Fruit fly (Drosophila melanogaster) whole organism, embryonic: ENCODE data around the gene CG31064.

Source experiments
- CG10366 ChIP-seq: fragments of 200-800 bp; sonication (Bioruptor generic); IDR thresholded peaks from 2 replicates; pipeline ENCODE4 v1.3.6; 2022; ENCODE audit warnings: missing biosample characterization, missing genetic modification characterization
- CG11093 ChIP-seq: fragments of 200-800 bp; sonication (Bioruptor generic); IDR thresholded peaks from 3 replicates; pipeline ENCODE4 v1.3.6; 2022; ENCODE audit warnings: missing biosample characterization, missing genetic modification characterization
- CG13123 ChIP-seq: fragments of 200-800 bp; sonication (Bioruptor generic); optimal IDR thresholded peaks from 2 replicates; lab custom pipeline; 2016; ENCODE audit warnings: missing biosample characterization, missing genetic modification characterization
- CG15011 ChIP-seq: fragments of 200-800 bp; sonication (Bioruptor generic); optimal IDR thresholded peaks from 3 replicates; lab custom pipeline; 2018; ENCODE audit warnings: missing biosample characterization, mild to moderate bottlenecking, missing genetic modification characterization
- CG17912 ChIP-seq: fragments of 200-800 bp; sonication (Bioruptor generic); optimal IDR thresholded peaks from 2 replicates; lab custom pipeline; 2018; ENCODE audit warnings: missing biosample characterization, mild to moderate bottlenecking, missing genetic modification characterization
- CG2129 ChIP-seq: fragments of 200-800 bp; sonication (Bioruptor generic); IDR thresholded peaks from 2 replicates; pipeline ENCODE4 v1.3.6; 2022; ENCODE audit warnings: missing biosample characterization, missing genetic modification characterization; ENCODE audit not compliant: partially characterized antibody
- CG32772 ChIP-seq: fragments of 200-800 bp; sonication (Bioruptor generic); IDR thresholded peaks from 2 replicates; pipeline ENCODE4 v1.3.6; 2022; ENCODE audit warnings: missing biosample characterization, missing genetic modification characterization
- CG3407 ChIP-seq: fragments of 200-800 bp; sonication (Bioruptor generic); optimal IDR thresholded peaks from 2 replicates; lab custom pipeline; 2018; ENCODE audit warnings: missing biosample characterization, mild to moderate bottlenecking, missing genetic modification characterization
- CG3995 ChIP-seq: fragments of 200-800 bp; sonication (Bioruptor generic); optimal IDR thresholded peaks from 3 replicates; lab custom pipeline; 2016; ENCODE audit warnings: missing biosample characterization, missing genetic modification characterization
- CG6254 ChIP-seq: fragments of 200-800 bp; sonication (Bioruptor generic); optimal IDR thresholded peaks from 3 replicates; lab custom pipeline; 2017; ENCODE audit warnings: mild to moderate bottlenecking, missing biosample characterization, missing genetic modification reagents, missing genetic modification characterization
- CG6689 ChIP-seq: fragments of 200-800 bp; sonication (Bioruptor generic); IDR thresholded peaks from 2 replicates; pipeline ENCODE4 v1.3.6; 2022; ENCODE audit warnings: missing biosample characterization, missing genetic modification characterization
- CG6854 ChIP-seq: fragments of 200-800 bp; sonication (Bioruptor generic); optimal IDR thresholded peaks from 3 replicates; lab custom pipeline; 2017; ENCODE audit warnings: missing biosample characterization, mild to moderate bottlenecking, missing genetic modification characterization
- CG9437 ChIP-seq: fragments of 200-800 bp; sonication (Bioruptor generic); optimal IDR thresholded peaks from 2 replicates; lab custom pipeline; 2018; ENCODE audit warnings: missing biosample characterization, mild to moderate bottlenecking, missing genetic modification characterization
- D ChIP-seq, 2 experiments: fragments of 200-800 bp in 1 of 2; fragments of >200 bp in 1 of 2; sonication (Bioruptor generic) in 1 of 2; optimal IDR thresholded peaks; 2 replicates in 1 of 2; 3 replicates in 1 of 2; lab custom pipeline; 2017; ENCODE audit warnings: mild to moderate bottlenecking in 1 of 2, missing biosample characterization in 1 of 2, missing genetic modification characterization in 1 of 2, missing genetic modification reagents in 1 of 2
- HLH54F ChIP-seq: fragments of 200-800 bp; sonication (Bioruptor generic); optimal IDR thresholded peaks from 3 replicates; lab custom pipeline; 2016; ENCODE audit warnings: missing biosample characterization, missing genetic modification characterization
- Hr51 ChIP-seq, 2 experiments: fragments of 200-800 bp; sonication (Bioruptor generic); optimal IDR thresholded peaks; 2 replicates in 1 of 2; 3 replicates in 1 of 2; lab custom pipeline; 2016 to 2018; ENCODE audit warnings: missing biosample characterization in 2 of 2, missing genetic modification characterization in 2 of 2, mild to moderate bottlenecking in 1 of 2, moderate library complexity in 1 of 2
- Lhr ChIP-seq: fragments of 200-800 bp; sonication (Bioruptor generic); optimal IDR thresholded peaks from 3 replicates; lab custom pipeline; 2017; ENCODE audit warnings: mild to moderate bottlenecking, missing biosample characterization, missing genetic modification reagents, missing genetic modification characterization
- Max ChIP-seq: fragments of 200-800 bp; sonication (Bioruptor generic); optimal IDR thresholded peaks from 2 replicates; lab custom pipeline; 2016; ENCODE audit warnings: missing biosample characterization, mild to moderate bottlenecking, missing genetic modification characterization
- Oaz ChIP-seq: fragments of 200-800 bp; sonication (Bioruptor generic); IDR thresholded peaks from 2 replicates; pipeline ENCODE4 v1.3.6; 2022; ENCODE audit warnings: missing biosample characterization, missing genetic modification characterization
- Oli ChIP-seq: fragments of 200-800 bp; sonication (Bioruptor generic); optimal IDR thresholded peaks from 2 replicates; lab custom pipeline; 2018; ENCODE audit warnings: missing biosample characterization, mild to moderate bottlenecking, missing genetic modification characterization, moderate library complexity
- Rfx ChIP-seq: fragments of 200-800 bp; sonication (Bioruptor generic); IDR thresholded peaks from 2 replicates; pipeline ENCODE4 v1.3.6; 2022; ENCODE audit warnings: missing biosample characterization, missing genetic modification characterization
- Taf1 ChIP-seq: fragments of 200-800 bp; sonication (Bioruptor generic); IDR thresholded peaks from 2 replicates; pipeline ENCODE4 v1.3.6; 2022; ENCODE audit warnings: missing biosample characterization, missing genetic modification characterization
- Xrp1 ChIP-seq: fragments of 200-800 bp; sonication (Bioruptor generic); IDR thresholded peaks from 2 replicates; pipeline ENCODE4 v1.3.6; 2022; ENCODE audit warnings: missing biosample characterization, missing genetic modification characterization
- ap ChIP-seq: fragments of 200-800 bp; sonication (Bioruptor generic); IDR thresholded peaks from 2 replicates; pipeline ENCODE4 v1.3.6; 2022; ENCODE audit warnings: missing biosample characterization, missing genetic modification characterization
- bsh ChIP-seq, 2 experiments: fragments of 200-800 bp; sonication (Bioruptor generic); optimal IDR thresholded peaks; 2 replicates each; lab custom pipeline; 2017 to 2018; ENCODE audit warnings: mild to moderate bottlenecking in 2 of 2, missing biosample characterization in 2 of 2, missing genetic modification characterization in 2 of 2, moderate library complexity in 1 of 2
- caup ChIP-seq: fragments of 200-800 bp; sonication (Bioruptor generic); optimal IDR thresholded peaks from 3 replicates; lab custom pipeline; 2017; ENCODE audit warnings: missing biosample characterization, mild to moderate bottlenecking, missing genetic modification characterization, moderate library complexity; ENCODE audit not compliant: severe bottlenecking
- cwo ChIP-seq: fragments of 200-800 bp; sonication (Bioruptor generic); optimal IDR thresholded peaks from 3 replicates; lab custom pipeline; 2017; ENCODE audit warnings: missing biosample characterization, missing genetic modification characterization, mild to moderate bottlenecking, moderate library complexity, missing genetic modification reagents
- disco-r ChIP-seq: fragments of 200-800 bp; sonication (Bioruptor generic); optimal IDR thresholded peaks from 2 replicates; lab custom pipeline; 2016; ENCODE audit warnings: missing biosample characterization, missing genetic modification characterization
- ewg ChIP-seq: fragments of 200-800 bp; sonication (Bioruptor generic); optimal IDR thresholded peaks from 3 replicates; lab custom pipeline; 2017; ENCODE audit warnings: mild to moderate bottlenecking, missing biosample characterization, missing genetic modification reagents, missing genetic modification characterization
- fu2 ChIP-seq: fragments of 200-800 bp; sonication (Bioruptor generic); optimal IDR thresholded peaks from 2 replicates; lab custom pipeline; 2016; ENCODE audit warnings: missing biosample characterization, missing genetic modification characterization
- grau ChIP-seq: fragments of 200-800 bp; optimal IDR thresholded peaks from 3 replicates; lab custom pipeline; 2019; ENCODE audit warnings: missing biosample characterization, mild to moderate bottlenecking, missing genetic modification characterization, moderate library complexity
- ham ChIP-seq: fragments of 200-800 bp; sonication (Bioruptor generic); IDR thresholded peaks from 2 replicates; pipeline ENCODE4 v1.3.6; 2022; ENCODE audit warnings: missing biosample characterization, missing genetic modification characterization
- hbn ChIP-seq: fragments of 200-800 bp; sonication (Bioruptor generic); IDR thresholded peaks from 2 replicates; pipeline ENCODE4 v1.3.6; 2022; ENCODE audit warnings: missing biosample characterization, missing genetic modification characterization; ENCODE audit not compliant: partially characterized antibody
- ken ChIP-seq: fragments of 200-800 bp; sonication (Bioruptor generic); IDR thresholded peaks from 3 replicates; pipeline ENCODE4 v1.3.6; 2022; ENCODE audit warnings: missing biosample characterization, missing genetic modification characterization
- luna ChIP-seq: fragments of 200-800 bp; sonication (Bioruptor generic); optimal IDR thresholded peaks from 2 replicates; lab custom pipeline; 2016; ENCODE audit warnings: missing biosample characterization, missing genetic modification characterization
- nmo ChIP-seq: fragments of 200-800 bp; sonication (Bioruptor generic); optimal IDR thresholded peaks from 2 replicates; lab custom pipeline; 2018; ENCODE audit warnings: missing biosample characterization, mild to moderate bottlenecking, missing genetic modification characterization, moderate library complexity
- pros ChIP-seq: fragments of 200-800 bp; sonication (Bioruptor generic); optimal IDR thresholded peaks from 3 replicates; lab custom pipeline; 2019; ENCODE audit warnings: missing biosample characterization, mild to moderate bottlenecking, missing genetic modification characterization, moderate library complexity
- ranshi ChIP-seq: fragments of 200-800 bp; sonication (Bioruptor generic); IDR thresholded peaks from 2 replicates; pipeline ENCODE4 v1.3.6; 2022; ENCODE audit warnings: missing biosample characterization, missing genetic modification characterization
- salm ChIP-seq: fragments of 200-800 bp; sonication (Bioruptor generic); optimal IDR thresholded peaks from 2 replicates; lab custom pipeline; 2018; ENCODE audit warnings: missing biosample characterization, mild to moderate bottlenecking, missing genetic modification characterization
- sens ChIP-seq: fragments of 200-800 bp; sonication (Bioruptor generic); peaks from one replicate; lab custom pipeline; 2016; ENCODE audit warnings: missing biosample characterization, missing genetic modification characterization
- trem ChIP-seq: fragments of 200-800 bp; optimal IDR thresholded peaks from 3 replicates; lab custom pipeline; 2019; ENCODE audit warnings: missing biosample characterization, mild to moderate bottlenecking, missing genetic modification characterization, moderate library complexity
- wdn ChIP-seq: fragments of 200-800 bp; sonication (Bioruptor generic); IDR thresholded peaks from 2 replicates; pipeline ENCODE4 v1.3.6; 2022; ENCODE audit warnings: missing biosample characterization, missing genetic modification characterization

Gene CG31064

dm6 chr3R:27185933-27186571 lies 52.8 kb downstream of the CG31064 start (continued):
- TF ChIP-seq D (optimal IDR thresholded peaks at IDR 0.05; lab: Kevin White, UChicago) = no peak
- TF ChIP-seq D (GFP tag; optimal IDR thresholded peaks at IDR 0.05; lab: Kevin White, UChicago) = no peak
- no peak for TF ChIP-seq luna (GFP tag; lab: Kevin White, UChicago)
- no peak for TF ChIP-seq CG10366 (GFP tag; lab: Robert Waterston, UW)
- TF ChIP-seq CG3995 = peak; percentile 61
- TF ChIP-seq ranshi (GFP tag; lab: Robert Waterston, UW) = peak; percentile 42; the same call in 1 of the 2 replicates
- TF ChIP-seq caup (GFP tag; lab: Kevin White, UChicago) = no peak
- no peak for TF ChIP-seq CG3407 (GFP tag; lab: Kevin White, UChicago)
- no peak for TF ChIP-seq Taf1 (GFP tag; lab: Robert Waterston, UW)
- TF ChIP-seq hbn = no peak
- TF ChIP-seq fu2 (GFP tag; lab: Kevin White, UChicago) = no peak
- TF ChIP-seq CG6854 = no peak
- no peak for TF ChIP-seq pros
- TF ChIP-seq ewg (GFP tag; lab: Kevin White, UChicago) = peak; percentile 41
- TF ChIP-seq CG6254 (GFP tag; lab: Kevin White, UChicago) = no peak
- TF ChIP-seq CG13123 = no peak
- no peak for TF ChIP-seq trem (tag; lab: Kevin White, UChicago)
- no peak for TF ChIP-seq cwo (GFP tag; lab: Kevin White, UChicago)
- no peak for TF ChIP-seq ham (GFP tag; lab: Robert Waterston, UW)
- no peak for TF ChIP-seq salm (tag; lab: Kevin White, UChicago)
- no peak for TF ChIP-seq ap (GFP tag; lab: Robert Waterston, UW)
- 0 out of 2 replicates have a peak, but pooled peaks have one; percentile 9 for TF ChIP-seq Xrp1 (GFP tag; lab: Robert Waterston, UW)
- no peak for TF ChIP-seq Oli (tag; lab: Kevin White, UChicago)
- TF ChIP-seq CG17912 = no peak
- no peak for TF ChIP-seq Max (GFP tag; lab: Kevin White, UChicago)
- no peak for TF ChIP-seq HLH54F
- no peak for TF ChIP-seq Lhr (GFP tag; lab: Kevin White, UChicago)
- peak; percentile 85 for TF ChIP-seq grau (tag; lab: Kevin White, UChicago)
- no peak for TF ChIP-seq Rfx (GFP tag; lab: Robert Waterston, UW)
- TF ChIP-seq Oaz (GFP tag; lab: Robert Waterston, UW) = no peak
- TF ChIP-seq nmo (GFP tag; lab: Kevin White, UChicago) = peak; percentile 3
- no peak for TF ChIP-seq CG15011 (GFP tag; lab: Kevin White, UChicago)
- TF ChIP-seq CG6689 (GFP tag; lab: Robert Waterston, UW) = no peak
- 0 out of 3 replicates have a peak, but pooled peaks have one; percentile 17 for TF ChIP-seq ken (GFP tag; lab: Robert Waterston, UW)
- TF ChIP-seq wdn = no peak
- no peak for TF ChIP-seq CG32772 (GFP tag; lab: Robert Waterston, UW)
- peak; percentile 65 for TF ChIP-seq sens (GFP tag; lab: Kevin White, UChicago)
- no peak for TF ChIP-seq Hr51 (GFP tag; optimal IDR thresholded peaks at IDR 0.05; lab: Kevin White, UChicago)
- TF ChIP-seq CG9437 = no peak
- no peak for TF ChIP-seq CG2129 (GFP tag; lab: Robert Waterston, UW)
- no peak for TF ChIP-seq CG11093 (GFP tag; lab: Robert Waterston, UW)
- no peak for TF ChIP-seq disco-r (GFP tag; lab: Kevin White, UChicago)
- peak in 1 of 2 experiments; percentile 42 for TF ChIP-seq bsh (GFP tag; optimal IDR thresholded peaks at IDR 0.05; lab: Kevin White, UChicago)
